Worm (Caenorhabditis elegans) whole organism, L2 larva: ENCODE results near the gene sut-2.

Experiments
- C34F6.9 ChIP-seq: fragments of 150-350 bp; optimal IDR thresholded peaks from 2 replicates; lab custom pipeline; 2014; ENCODE audit warnings: missing biosample characterization, missing genetic modification characterization
- R02D3.7 ChIP-seq: fragments of 150-350 bp; optimal IDR thresholded peaks from 2 replicates; lab custom pipeline; 2014; ENCODE audit warnings: missing biosample characterization, missing genetic modification characterization
- ZK546.5 ChIP-seq: sonication (generic microtip); optimal IDR thresholded peaks from 2 replicates; lab custom pipeline; 2017; ENCODE audit warnings: missing biosample characterization, missing genetic modification characterization
- aly-2 ChIP-seq: fragments of 150-350 bp; optimal IDR thresholded peaks from 2 replicates; lab custom pipeline; 2014; ENCODE audit warnings: missing biosample characterization, missing genetic modification characterization
- ama-1 ChIP-seq: fragments of 150-350 bp; optimal IDR thresholded peaks from 2 replicates; lab custom pipeline; 2018; ENCODE audit warnings: inconsistent platforms
- blmp-1 ChIP-seq: sonication (generic microtip); optimal IDR thresholded peaks from 2 replicates; lab custom pipeline; 2017; ENCODE audit warnings: missing genetic modification characterization, mild to moderate bottlenecking, missing compliant biosample characterization, antibody characterized with exemption, moderate library complexity; ENCODE audit not compliant: insufficient read depth
- ceh-16 ChIP-seq: fragments of 150-350 bp; optimal IDR thresholded peaks from 2 replicates; lab custom pipeline; 2014; ENCODE audit warnings: missing biosample characterization, missing genetic modification characterization
- ceh-82 ChIP-seq: fragments of 150-350 bp; optimal IDR thresholded peaks from 2 replicates; lab custom pipeline; 2014; ENCODE audit warnings: missing biosample characterization, missing genetic modification characterization
- crh-2 ChIP-seq: sonication (generic microtip); optimal IDR thresholded peaks from 2 replicates; lab custom pipeline; 2017; ENCODE audit warnings: missing biosample characterization, missing genetic modification characterization
- egl-27 ChIP-seq: sonication (generic microtip); optimal IDR thresholded peaks from 3 replicates; lab custom pipeline; 2017; ENCODE audit warnings: missing biosample characterization, missing genetic modification reagents, missing genetic modification characterization
- elt-1 ChIP-seq: fragments of 150-350 bp; optimal IDR thresholded peaks from 2 replicates; lab custom pipeline; 2014; ENCODE audit warnings: missing biosample characterization, missing genetic modification characterization
- elt-3 ChIP-seq: sonication (generic microtip); optimal IDR thresholded peaks from 2 replicates; lab custom pipeline; 2017; ENCODE audit warnings: missing biosample characterization, missing genetic modification characterization
- fos-1 ChIP-seq: fragments of 150-350 bp; optimal IDR thresholded peaks from 2 replicates; lab custom pipeline; 2014; ENCODE audit warnings: missing biosample characterization, missing genetic modification characterization
- gmeb-1 ChIP-seq: fragments of 150-350 bp; optimal IDR thresholded peaks from 2 replicates; lab custom pipeline; 2014; ENCODE audit warnings: missing biosample characterization, missing genetic modification characterization
- lin-11 ChIP-seq: fragments of 150-350 bp; sonication (generic microtip); optimal IDR thresholded peaks from 2 replicates; lab custom pipeline; 2014; ENCODE audit warnings: missing biosample characterization, missing genetic modification characterization, inconsistent platforms, mixed read lengths
- lin-13 ChIP-seq: fragments of 150-350 bp; optimal IDR thresholded peaks from 2 replicates; lab custom pipeline; 2014; ENCODE audit warnings: missing biosample characterization, missing genetic modification reagents, missing genetic modification characterization
- lin-39 ChIP-seq: fragments of 150-350 bp; optimal IDR thresholded peaks from 2 replicates; lab custom pipeline; 2014; ENCODE audit warnings: missing biosample characterization, missing genetic modification reagents, missing genetic modification characterization
- lsy-2 ChIP-seq, 2 experiments: fragments of 150-350 bp in 1 of 2; sonication (generic microtip) in 1 of 2; optimal IDR thresholded peaks; 2 replicates each; lab custom pipeline; 2014 to 2017; ENCODE audit warnings: missing biosample characterization in 2 of 2, missing genetic modification characterization in 2 of 2
- mbf-1 ChIP-seq: sonication (generic microtip); optimal IDR thresholded peaks from 2 replicates; lab custom pipeline; 2017; ENCODE audit warnings: missing biosample characterization, missing genetic modification characterization
- nhr-12 ChIP-seq: fragments of 150-350 bp; optimal IDR thresholded peaks from 2 replicates; lab custom pipeline; 2014; ENCODE audit warnings: missing biosample characterization, missing genetic modification characterization
- nhr-129 ChIP-seq: fragments of 150-350 bp; optimal IDR thresholded peaks from 2 replicates; lab custom pipeline; 2014; ENCODE audit warnings: missing biosample characterization, missing genetic modification characterization
- nhr-21 ChIP-seq: fragments of 150-350 bp; optimal IDR thresholded peaks from 2 replicates; lab custom pipeline; 2014; ENCODE audit warnings: missing biosample characterization, missing genetic modification characterization
- nhr-23 ChIP-seq: fragments of 150-350 bp; optimal IDR thresholded peaks from 2 replicates; lab custom pipeline; 2014; ENCODE audit warnings: missing biosample characterization, missing genetic modification reagents, missing genetic modification characterization
- nhr-25 ChIP-seq: fragments of 150-350 bp; sonication (generic microtip); optimal IDR thresholded peaks from 3 replicates; lab custom pipeline; 2014; ENCODE audit warnings: missing biosample characterization, missing genetic modification characterization
- nhr-77 ChIP-seq: fragments of 150-350 bp; optimal IDR thresholded peaks from 2 replicates; lab custom pipeline; 2014; ENCODE audit warnings: missing biosample characterization, missing genetic modification characterization
- peb-1 ChIP-seq: fragments of 150-350 bp; optimal IDR thresholded peaks from 2 replicates; lab custom pipeline; 2014; ENCODE audit warnings: missing biosample characterization, missing genetic modification characterization
- sem-4 ChIP-seq: fragments of 150-350 bp; optimal IDR thresholded peaks from 2 replicates; lab custom pipeline; 2014; ENCODE audit warnings: missing biosample characterization, missing genetic modification reagents, missing genetic modification characterization
- skn-1 ChIP-seq: sonication (generic microtip); optimal IDR thresholded peaks from 2 replicates; lab custom pipeline; 2017; ENCODE audit warnings: missing biosample characterization, missing genetic modification characterization
- sma-3 ChIP-seq: sonication (generic microtip); optimal IDR thresholded peaks from 2 replicates; lab custom pipeline; 2016; ENCODE audit warnings: missing genetic modification reagents, missing genetic modification characterization, missing compliant biosample characterization
- snpc-4 ChIP-seq: fragments of 150-350 bp; optimal IDR thresholded peaks from 2 replicates; lab custom pipeline; 2014; ENCODE audit warnings: missing biosample characterization, missing genetic modification characterization
- unc-39 ChIP-seq: fragments of 150-350 bp; optimal IDR thresholded peaks from 2 replicates; lab custom pipeline; 2014; ENCODE audit warnings: missing biosample characterization, missing genetic modification characterization
- unc-55 ChIP-seq: fragments of 150-350 bp; sonication (generic microtip); optimal IDR thresholded peaks from 3 replicates; lab custom pipeline; 2014; ENCODE audit warnings: missing biosample characterization, missing genetic modification reagents, missing genetic modification characterization
- zag-1 ChIP-seq: fragments of 150-350 bp; optimal IDR thresholded peaks from 2 replicates; lab custom pipeline; 2014; ENCODE audit warnings: missing biosample characterization, missing genetic modification characterization
- ztf-1 ChIP-seq: fragments of 200-800 bp; sonication (Bioruptor generic); conservative IDR thresholded peaks from 2 replicates; pipeline ENCODE4 v1.3.6; 2022; ENCODE audit warnings: missing genetic modification characterization, missing compliant biosample characterization
- ztf-11 ChIP-seq: sonication (generic microtip); optimal IDR thresholded peaks from 2 replicates; lab custom pipeline; 2017; ENCODE audit warnings: missing biosample characterization, missing genetic modification characterization

sut-2 gene

DNA sequence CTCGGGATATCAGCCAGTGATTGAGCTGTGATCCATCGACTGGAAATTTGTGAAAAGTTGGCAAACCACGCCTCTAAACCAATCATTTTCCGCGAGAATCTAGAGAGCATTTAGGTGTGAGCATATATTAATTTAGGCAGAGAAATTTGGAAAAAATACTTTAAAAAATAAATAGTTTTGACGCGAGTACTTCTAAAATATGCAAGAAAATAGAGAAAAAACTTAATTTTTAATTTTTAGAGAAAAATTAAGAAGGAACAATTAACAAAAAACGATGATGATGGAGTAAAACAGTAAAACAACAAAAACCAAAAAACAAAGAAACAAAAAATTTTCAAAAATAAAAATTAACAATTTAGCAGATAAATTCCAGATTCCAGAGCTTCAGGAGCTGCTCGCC, 37.0 kb upstream of the sut-2 start, which contains the start of gene txt-6:
txt-6 (minus strand) TSS at position 101 of the 400 bp plus-strand sequence.
- TF ChIP-seq egl-27 (tag; lab: Kevin White, UChicago): no peak
- TF ChIP-seq nhr-21 (tag; lab: Kevin White, UChicago): no peak
- no peak for TF ChIP-seq blmp-1 (tag; lab: Kevin White, UChicago)
- TF ChIP-seq sem-4 (tag; lab: Kevin White, UChicago): no peak
- TF ChIP-seq ceh-16 (tag; lab: Kevin White, UChicago): no peak
- TF ChIP-seq, all 48 proteins: peak for 0

DNA sequence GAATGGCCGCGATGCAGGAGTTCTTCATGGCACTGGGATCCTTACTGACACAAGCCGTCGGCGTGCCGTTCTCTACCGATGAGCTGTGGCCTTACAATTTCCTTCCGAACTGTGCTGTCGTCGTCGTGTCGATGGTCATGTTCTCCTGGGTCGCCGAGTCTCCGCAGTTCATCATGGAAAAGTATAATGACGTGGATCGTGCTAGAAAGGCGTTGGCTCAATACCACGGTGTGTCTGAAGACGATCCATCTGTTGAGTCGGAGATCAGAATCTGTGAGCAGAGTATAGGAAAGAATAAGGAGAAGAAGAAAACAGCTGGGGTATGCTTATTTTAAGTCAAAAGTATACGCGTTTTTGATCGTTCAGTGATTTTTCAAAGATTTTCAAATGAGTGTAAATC, 29.4 kb upstream of the sut-2 start:
- no peak for TF ChIP-seq lin-13 (GFP tag; lab: Kevin White, UChicago)
- TF ChIP-seq blmp-1 (tag; lab: Kevin White, UChicago): no peak
- no peak for TF ChIP-seq ama-1
- no peak for TF ChIP-seq nhr-21 (tag; lab: Kevin White, UChicago)
- no peak for TF ChIP-seq R02D3.7
- no peak for TF ChIP-seq zag-1 (tag; lab: Kevin White, UChicago)
- TF ChIP-seq ztf-11: no peak
- no peak for TF ChIP-seq sma-3 (GFP tag; lab: Kevin White, UChicago)
- no peak for TF ChIP-seq nhr-129 (tag; lab: Kevin White, UChicago)
- TF ChIP-seq crh-2: no peak
- no peak for TF ChIP-seq unc-55
- TF ChIP-seq unc-39 (tag; lab: Kevin White, UChicago): no peak
- no peak for TF ChIP-seq lin-11 (tag; lab: Kevin White, UChicago)

DNA sequence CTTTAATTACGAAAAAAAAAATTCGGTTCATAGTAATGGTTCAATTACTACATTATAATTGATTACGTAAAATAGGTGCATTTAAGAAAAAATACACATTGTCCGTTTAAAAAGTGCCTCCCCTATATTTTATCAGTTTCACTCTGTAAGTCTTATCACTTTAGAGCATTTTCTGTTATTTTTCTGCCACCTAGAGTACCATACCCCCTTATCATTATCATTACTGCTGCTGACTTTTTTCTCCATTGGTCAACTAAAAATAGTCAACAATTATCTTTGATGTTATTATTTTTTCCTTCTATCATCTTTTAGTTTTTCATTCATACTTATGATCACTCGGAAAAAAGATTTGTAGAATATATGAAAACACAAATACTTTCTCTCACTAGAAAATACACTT, 28.6 kb upstream of the sut-2 start:
- TF ChIP-seq nhr-25 (tag; lab: Kevin White, UChicago): no peak
- TF ChIP-seq gmeb-1 (tag; lab: Kevin White, UChicago): peak; percentile 27
- TF ChIP-seq fos-1 (tag; lab: Kevin White, UChicago): peak; percentile 62

DNA sequence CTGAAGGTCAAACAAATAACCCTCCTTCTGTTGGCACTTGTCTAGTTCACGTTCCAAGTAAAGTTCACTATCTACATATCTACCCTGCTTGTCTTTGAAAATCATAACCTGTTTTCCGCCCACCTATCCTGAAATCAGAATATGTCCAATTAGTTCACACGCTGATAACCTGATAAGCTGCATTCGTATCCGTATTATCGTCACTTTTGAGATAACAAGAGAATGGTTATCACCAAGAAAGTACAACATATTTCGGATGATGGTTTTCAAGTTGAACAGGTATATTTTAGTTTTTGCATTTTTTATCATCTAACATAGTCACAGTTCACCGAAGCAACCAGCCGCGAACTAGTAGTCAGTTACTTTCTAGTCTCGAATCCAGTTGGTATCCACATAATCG, 20.9 kb upstream of the sut-2 start:
- TF ChIP-seq egl-27 (tag; lab: Kevin White, UChicago) (no peak), ztf-11 (no peak), mbf-1 (tag; lab: Kevin White, UChicago) (no peak), nhr-12 (no peak), ztf-1 (no peak), aly-2 (tag; lab: Kevin White, UChicago) (no peak), elt-1 (tag; lab: Kevin White, UChicago) (no peak), sem-4 (tag; lab: Kevin White, UChicago) (no peak), snpc-4 (tag; lab: Kevin White, UChicago) (no peak), ama-1 (no peak), ceh-82 (tag; lab: Kevin White, UChicago) (no peak), peb-1 (tag; lab: Kevin White, UChicago) (no peak)

DNA sequence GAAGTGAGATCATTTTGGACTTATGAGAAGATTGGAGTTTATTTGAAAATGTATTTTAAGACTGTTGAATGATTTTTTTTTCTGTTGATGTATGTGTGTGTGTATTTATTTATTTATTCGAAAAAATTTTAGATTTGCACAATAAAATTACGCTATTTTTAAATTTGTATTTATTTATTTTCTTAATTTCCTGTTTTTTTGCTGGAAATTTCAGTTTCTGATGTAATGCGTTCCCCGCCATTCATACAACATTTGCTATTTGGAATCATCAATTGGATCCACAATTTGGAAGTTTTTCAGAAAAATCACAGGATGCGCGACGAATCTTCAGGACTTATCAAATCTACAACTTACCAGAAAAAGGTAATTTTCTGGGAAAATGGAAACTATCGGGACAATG, 15.2 kb upstream of the sut-2 start, which contains the start of gene Y61A9LA.1:
Y61A9LA.1 (plus strand) TSS at position 301 of the 400 bp plus-strand sequence.
- no peak for TF ChIP-seq ceh-16 (tag; lab: Kevin White, UChicago)

DNA sequence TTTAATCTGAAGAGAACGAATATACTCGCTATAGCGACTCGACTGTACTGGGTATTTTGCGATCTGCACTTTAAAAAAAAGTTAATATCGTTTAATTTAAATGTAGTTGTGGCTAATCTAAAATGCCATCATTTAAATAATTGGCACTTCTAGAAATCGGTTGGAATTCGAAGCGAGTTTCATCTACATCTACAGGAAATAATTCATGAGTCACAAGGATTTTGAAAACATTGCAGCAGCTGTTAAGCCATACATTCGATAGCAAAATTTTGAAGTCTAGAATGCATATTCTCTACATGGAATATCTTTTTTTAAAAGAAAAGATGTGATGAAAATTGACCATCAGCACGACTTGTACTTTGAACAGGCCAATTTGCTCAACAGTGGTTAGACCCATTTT, 10.7 kb upstream of the sut-2 start:
- TF ChIP-seq crh-2 (no peak), sma-3 (GFP tag; lab: Kevin White, UChicago) (no peak), ceh-82 (tag; lab: Kevin White, UChicago) (no peak), skn-1 (tag; lab: Kevin White, UChicago) (no peak), fos-1 (tag; lab: Kevin White, UChicago) (no peak), lin-39 (tag; lab: Kevin White, UChicago) (no peak), elt-3 (tag; lab: Kevin White, UChicago) (no peak), C34F6.9 (tag; lab: Kevin White, UChicago) (no peak), ZK546.5 (tag; lab: Kevin White, UChicago) (no peak), nhr-23 (tag; lab: Kevin White, UChicago) (no peak), lsy-2 (tag; optimal IDR thresholded peaks at IDR 0.05; lab: Kevin White, UChicago) (no peak), ztf-1 (no peak), peb-1 (tag; lab: Kevin White, UChicago) (no peak), gmeb-1 (tag; lab: Kevin White, UChicago) (no peak), nhr-77 (tag; lab: Kevin White, UChicago) (no peak)
